Worm (Caenorhabditis elegans) whole organism, young adult: Measurements from ENCODE around the gene col-116.

Experiments used
- B0019.2 ChIP-seq: fragments of 200-800 bp; sonication (Bioruptor generic); conservative IDR thresholded peaks from 2 replicates; pipeline ENCODE4 v1.3.6; 2022; ENCODE audit warnings: missing genetic modification reagents, missing genetic modification characterization, missing compliant biosample characterization
- B0261.1 ChIP-seq: sonication (generic microtip); optimal IDR thresholded peaks from 2 replicates; lab custom pipeline; 2016; ENCODE audit warnings: mild to moderate bottlenecking, missing genetic modification characterization, moderate library complexity, missing compliant biosample characterization
- C17E4.6 ChIP-seq: fragments of 200-800 bp; sonication (Bioruptor generic); IDR thresholded peaks from 2 replicates; pipeline ENCODE4 v1.3.6; 2022; ENCODE audit warnings: missing genetic modification reagents, missing genetic modification characterization, missing compliant biosample characterization
- F23B12.7 ChIP-seq: sonication (generic microtip); optimal IDR thresholded peaks from 2 replicates; lab custom pipeline; 2017; ENCODE audit warnings: missing genetic modification characterization, mild to moderate bottlenecking, missing compliant biosample characterization, antibody characterized with exemption, moderate library complexity; ENCODE audit not compliant: insufficient read depth
- F33H1.4 ChIP-seq: fragments of 200-800 bp; sonication (Bioruptor generic); IDR thresholded peaks from 2 replicates; pipeline ENCODE4 v1.3.6; 2022; ENCODE audit warnings: missing genetic modification reagents, missing genetic modification characterization, missing compliant biosample characterization
- F57A8.1 ChIP-seq: fragments of 200-800 bp; sonication (Bioruptor generic); optimal IDR thresholded peaks from 2 replicates; lab custom pipeline; 2018; ENCODE audit warnings: mild to moderate bottlenecking, missing genetic modification characterization, moderate library complexity, missing compliant biosample characterization
- F57C9.4 ChIP-seq: sonication (generic microtip); optimal IDR thresholded peaks from 2 replicates; lab custom pipeline; 2017; ENCODE audit warnings: mild to moderate bottlenecking, missing genetic modification characterization, missing compliant biosample characterization
- T26A5.8 ChIP-seq: sonication (generic microtip); optimal IDR thresholded peaks from 2 replicates; lab custom pipeline; 2016; ENCODE audit warnings: missing genetic modification characterization, missing compliant biosample characterization
- Y95B8A.8 ChIP-seq: fragments of 200-800 bp; sonication (Bioruptor generic); IDR thresholded peaks from 2 replicates; pipeline ENCODE4 v1.3.6; 2022; ENCODE audit warnings: missing genetic modification reagents, missing genetic modification characterization, missing compliant biosample characterization
- ZK185.1 ChIP-seq: sonication (generic microtip); optimal IDR thresholded peaks from 2 replicates; lab custom pipeline; 2016; ENCODE audit warnings: mild to moderate bottlenecking, missing genetic modification characterization, missing compliant biosample characterization; ENCODE audit not compliant: poor library complexity, severe bottlenecking
- aptf-3 ChIP-seq: fragments of 200-800 bp; sonication (Bioruptor generic); IDR thresholded peaks from 2 replicates; pipeline ENCODE4 v1.3.6; 2022; ENCODE audit warnings: missing genetic modification characterization, missing compliant biosample characterization
- bed-1 ChIP-seq: fragments of 200-800 bp; sonication (Bioruptor generic); IDR thresholded peaks from 2 replicates; pipeline ENCODE4 v1.3.6; 2022; ENCODE audit warnings: missing genetic modification reagents, missing genetic modification characterization, missing compliant biosample characterization
- ceh-27 ChIP-seq: fragments of 200-800 bp; sonication (Bioruptor generic); optimal IDR thresholded peaks from 2 replicates; lab custom pipeline; 2018; ENCODE audit warnings: mild to moderate bottlenecking, missing genetic modification characterization, moderate library complexity, missing compliant biosample characterization
- ceh-58 ChIP-seq: fragments of 200-800 bp; sonication (Bioruptor generic); IDR thresholded peaks from 2 replicates; pipeline ENCODE4 v1.3.6; 2022; ENCODE audit warnings: missing genetic modification characterization, missing compliant biosample characterization
- ceh-79 ChIP-seq: sonication (generic microtip); optimal IDR thresholded peaks from 2 replicates; lab custom pipeline; 2017; ENCODE audit warnings: mild to moderate bottlenecking, missing genetic modification characterization, missing compliant biosample characterization
- dpl-1 ChIP-seq: fragments of 150-350 bp; optimal IDR thresholded peaks from 2 replicates; lab custom pipeline; 2014; ENCODE audit warnings: missing biosample characterization, missing genetic modification reagents, missing genetic modification characterization
- egl-18 ChIP-seq: fragments of 200-800 bp; sonication (Bioruptor generic); IDR thresholded peaks from 2 replicates; pipeline ENCODE4 v1.3.6; 2022; ENCODE audit warnings: missing genetic modification reagents, missing genetic modification characterization, missing compliant biosample characterization
- egrh-3 ChIP-seq: fragments of 200-800 bp; sonication (Bioruptor generic); IDR thresholded peaks from 2 replicates; pipeline ENCODE4 v1.3.6; 2022; ENCODE audit warnings: missing genetic modification reagents, missing genetic modification characterization, missing compliant biosample characterization
- ekl-4 ChIP-seq: fragments of 200-800 bp; sonication (Bioruptor generic); IDR thresholded peaks from 2 replicates; pipeline ENCODE4 v1.3.6; 2022; ENCODE audit warnings: missing genetic modification reagents, missing genetic modification characterization, missing compliant biosample characterization
- fkh-3 ChIP-seq: sonication (generic microtip); optimal IDR thresholded peaks from 2 replicates; lab custom pipeline; 2016; ENCODE audit warnings: mild to moderate bottlenecking, missing genetic modification characterization, missing compliant biosample characterization
- gei-17 ChIP-seq: fragments of 200-800 bp; sonication (Bioruptor generic); optimal IDR thresholded peaks from 2 replicates; lab custom pipeline; 2018; ENCODE audit warnings: mild to moderate bottlenecking, missing genetic modification characterization, missing compliant biosample characterization
- hlh-26 ChIP-seq: fragments of 200-800 bp; sonication (Bioruptor generic); conservative IDR thresholded peaks from 2 replicates; pipeline ENCODE4 v1.3.6; 2022; ENCODE audit warnings: missing genetic modification reagents, missing genetic modification characterization, missing compliant biosample characterization
- hmg-20 ChIP-seq: fragments of 200-800 bp; sonication (Bioruptor generic); IDR thresholded peaks from 2 replicates; pipeline ENCODE4 v1.3.6; 2022; ENCODE audit warnings: missing genetic modification reagents, missing genetic modification characterization, missing compliant biosample characterization
- hrde-1 ChIP-seq: sonication (generic microtip); optimal IDR thresholded peaks from 2 replicates; lab custom pipeline; 2016; ENCODE audit warnings: missing genetic modification characterization, mild to moderate bottlenecking, missing compliant biosample characterization, moderate library complexity, missing genotype, missing genetic modification reagents, borderline replicate concordance
- hsf-1 ChIP-seq: fragments of 200-800 bp; sonication (Bioruptor generic); IDR thresholded peaks from 2 replicates; pipeline ENCODE4 v1.3.6; 2022; ENCODE audit warnings: missing genetic modification reagents, missing genetic modification characterization, missing compliant biosample characterization
- let-607 ChIP-seq, 2 experiments: fragments of 200-800 bp in 1 of 2; sonication (Bioruptor generic) in 1 of 2; sonication (generic microtip) in 1 of 2; optimal IDR thresholded peaks; 2 replicates each; lab custom pipeline; 2016 to 2018; ENCODE audit warnings: mild to moderate bottlenecking in 2 of 2, missing compliant biosample characterization in 2 of 2, missing genetic modification characterization in 2 of 2, moderate library complexity in 2 of 2, missing genotype in 1 of 2
- lin-35 ChIP-seq, 3 experiments: fragments of 150-350 bp in 2 of 3; sonication (generic microtip) in 1 of 3; optimal IDR thresholded peaks; 2 replicates each; lab custom pipeline; 2014 to 2018; ENCODE audit warnings: missing biosample characterization in 3 of 3, missing genetic modification characterization in 3 of 3, missing genetic modification reagents in 3 of 3
- lsl-1 ChIP-seq: fragments of 200-800 bp; sonication (Bioruptor generic); optimal IDR thresholded peaks from 2 replicates; lab custom pipeline; 2018; ENCODE audit warnings: mild to moderate bottlenecking, missing genetic modification characterization, moderate library complexity, missing compliant biosample characterization
- madf-3 ChIP-seq: fragments of 200-800 bp; sonication (Bioruptor generic); IDR thresholded peaks from 2 replicates; pipeline ENCODE4 v1.3.6; 2022; ENCODE audit warnings: missing genetic modification reagents, missing genetic modification characterization, missing compliant biosample characterization
- mcd-1 ChIP-seq: fragments of 200-800 bp; sonication (Bioruptor generic); IDR thresholded peaks from 2 replicates; pipeline ENCODE4 v1.3.6; 2022; ENCODE audit warnings: missing genetic modification reagents, missing genetic modification characterization, missing compliant biosample characterization
- mes-4 ChIP-seq: sonication (generic microtip); optimal IDR thresholded peaks from 2 replicates; lab custom pipeline; 2016; ENCODE audit warnings: missing genotype, missing genetic modification characterization, missing compliant biosample characterization
- nfya-2 ChIP-seq: fragments of 200-800 bp; sonication (Bioruptor generic); IDR thresholded peaks from 2 replicates; pipeline ENCODE4 v1.3.6; 2022; ENCODE audit warnings: missing genetic modification reagents, missing genetic modification characterization, missing compliant biosample characterization
- nfyb-1 ChIP-seq: fragments of 200-800 bp; sonication (Bioruptor generic); IDR thresholded peaks from 2 replicates; pipeline ENCODE4 v1.3.6; 2022; ENCODE audit warnings: missing genetic modification reagents, missing genetic modification characterization, missing compliant biosample characterization
- nhr-179 ChIP-seq: sonication (generic microtip); optimal IDR thresholded peaks from 2 replicates; lab custom pipeline; 2016; ENCODE audit warnings: mild to moderate bottlenecking, missing genetic modification characterization, missing compliant biosample characterization
- nhr-90 ChIP-seq: sonication (generic microtip); optimal IDR thresholded peaks from 2 replicates; lab custom pipeline; 2016; ENCODE audit warnings: missing genotype, mild to moderate bottlenecking, missing genetic modification characterization, missing compliant biosample characterization
- rpc-1 ChIP-seq, 2 experiments: fragments of 150-350 bp in 1 of 2; sonication (generic microtip) in 1 of 2; optimal IDR thresholded peaks; 2 replicates each; lab custom pipeline; 2014 to 2018; ENCODE audit warnings: missing biosample characterization in 1 of 2, missing genetic modification characterization in 1 of 2, missing genetic modification reagents in 1 of 2, missing genotype in 1 of 2
- snpc-1.1 ChIP-seq: sonication (generic microtip); optimal IDR thresholded peaks from 2 replicates; lab custom pipeline; 2017; ENCODE audit warnings: missing genetic modification characterization, mild to moderate bottlenecking, missing compliant biosample characterization, antibody characterized with exemption, moderate library complexity, missing genotype, missing genetic modification reagents; ENCODE audit not compliant: insufficient read depth
- snpc-1.3 ChIP-seq: sonication (generic microtip); optimal IDR thresholded peaks from 2 replicates; lab custom pipeline; 2017; ENCODE audit warnings: missing genetic modification characterization, mild to moderate bottlenecking, missing compliant biosample characterization, antibody characterized with exemption, moderate library complexity, missing genotype, missing genetic modification reagents; ENCODE audit not compliant: insufficient read depth
- snpc-4 ChIP-seq, 5 experiments: fragments of 150-350 bp in 1 of 5; sonication (generic microtip) in 4 of 5; optimal IDR thresholded peaks; 2 replicates each; lab custom pipeline; 2014 to 2018; ENCODE audit warnings: missing genetic modification characterization in 5 of 5, missing biosample characterization in 3 of 5, antibody characterized with exemption in 2 of 5, mild to moderate bottlenecking in 2 of 5, missing compliant biosample characterization in 2 of 5, missing genotype in 2 of 5, moderate library complexity in 2 of 5, missing genetic modification reagents in 1 of 5
- somi-1 ChIP-seq: fragments of 200-800 bp; sonication (Bioruptor generic); optimal IDR thresholded peaks from 2 replicates; lab custom pipeline; 2018; ENCODE audit warnings: mild to moderate bottlenecking, missing genetic modification characterization, missing compliant biosample characterization
- tbx-9 ChIP-seq: sonication (generic microtip); optimal IDR thresholded peaks from 2 replicates; lab custom pipeline; 2016; ENCODE audit warnings: borderline replicate concordance, missing genetic modification characterization, inconsistent platforms, missing compliant biosample characterization
- tlf-1 ChIP-seq: fragments of 200-800 bp; sonication (Bioruptor generic); optimal IDR thresholded peaks from 2 replicates; lab custom pipeline; 2018; ENCODE audit warnings: mild to moderate bottlenecking, missing genetic modification characterization, missing compliant biosample characterization
- unc-62 ChIP-seq: fragments of 150-350 bp; optimal IDR thresholded peaks from 2 replicates; lab custom pipeline; 2014; ENCODE audit warnings: missing biosample characterization, missing genetic modification reagents, missing genetic modification characterization
- xnd-1 ChIP-seq: sonication (generic microtip); optimal IDR thresholded peaks from 2 replicates; lab custom pipeline; 2016; ENCODE audit warnings: missing genotype, missing genetic modification reagents, missing genetic modification characterization, missing compliant biosample characterization
- ztf-28 ChIP-seq: fragments of 200-800 bp; sonication (Bioruptor generic); IDR thresholded peaks from 2 replicates; pipeline ENCODE4 v1.3.6; 2022; ENCODE audit warnings: missing genetic modification reagents, missing genetic modification characterization, missing compliant biosample characterization
- ztf-3 ChIP-seq: fragments of 200-800 bp; sonication (Bioruptor generic); optimal IDR thresholded peaks from 2 replicates; lab custom pipeline; 2018; ENCODE audit warnings: mild to moderate bottlenecking, missing genetic modification characterization, missing compliant biosample characterization

The col-116 gene

DNA sequence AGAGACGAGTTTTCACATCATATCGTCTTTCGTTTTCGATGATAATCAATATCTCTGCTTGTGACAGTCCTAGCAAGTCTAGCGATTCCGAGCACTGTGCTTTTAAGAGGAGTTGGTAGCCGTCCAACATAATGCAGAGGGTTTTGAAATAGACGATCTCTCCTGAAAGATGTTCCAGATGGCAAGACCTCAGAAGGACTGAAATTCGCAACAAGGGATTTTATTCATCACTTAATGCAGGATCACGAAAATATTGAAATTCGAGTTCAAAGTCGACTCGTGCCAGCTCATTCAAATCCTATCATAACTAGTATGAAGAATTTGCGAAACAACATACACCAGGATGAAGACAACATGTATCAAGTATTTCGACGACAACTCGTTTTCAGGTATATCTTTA lies 21.8 kb downstream of the col-116 start, which contains the start of gene D2096.7 (continued):
- TF ChIP-seq ceh-27 (GFP tag; lab: Kevin White, UChicago) (no peak), hsf-1 (GFP tag; lab: Robert Waterston, UW) (peak; percentile 91), egrh-3 (GFP tag; lab: Robert Waterston, UW) (no peak), nhr-90 (tag; lab: Kevin White, UChicago) (peak; percentile 81), T26A5.8 (peak; percentile 93), nfyb-1 (GFP tag; lab: Robert Waterston, UW) (peak; percentile 82), tbx-9 (tag; lab: Kevin White, UChicago) (peak; percentile 91), fkh-3 (peak; percentile 77), let-607 (tag; optimal IDR thresholded peaks at IDR 0.05; lab: Kevin White, UChicago) (peak in 1 of 2 experiments; percentile 47), B0261.1 (tag; lab: Kevin White, UChicago) (peak; percentile 35), snpc-4 (GFP tag; optimal IDR thresholded peaks at IDR 0.05; lab: Kevin White, UChicago) (no peak), snpc-4 (tag; optimal IDR thresholded peaks at IDR 0.05; lab: Kevin White, UChicago) (peak in 2 of 4 experiments; percentile 67 to 72), F33H1.4 (peak; percentile 59), ekl-4 (GFP tag; lab: Robert Waterston, UW) (peak; percentile 92), lsl-1 (GFP tag; lab: Kevin White, UChicago) (peak; percentile 64), unc-62 (GFP tag; lab: Kevin White, UChicago) (no peak), F57A8.1 (GFP tag; lab: Kevin White, UChicago) (peak; percentile 44), bed-1 (GFP tag; lab: Robert Waterston, UW) (peak; percentile 92), ceh-58 (GFP tag; lab: Robert Waterston, UW) (peak; percentile 96; the same call in 1 of the 2 replicates), F23B12.7 (no peak), somi-1 (GFP tag; lab: Kevin White, UChicago) (no peak), dpl-1 (GFP tag; lab: Kevin White, UChicago) (no peak), hmg-20 (GFP tag; lab: Robert Waterston, UW) (0 out of 2 replicates have a peak, but pooled peaks have one; percentile 2), nfya-2 (GFP tag; lab: Robert Waterston, UW) (peak; percentile 93), ZK185.1 (tag; lab: Kevin White, UChicago) (peak; percentile 32), ceh-79 (tag; lab: Kevin White, UChicago) (peak; percentile 86), aptf-3 (GFP tag; lab: Robert Waterston, UW) (peak; percentile 94), ztf-28 (GFP tag; lab: Robert Waterston, UW) (no peak), nhr-179 (no peak), Y95B8A.8 (GFP tag; lab: Robert Waterston, UW) (peak; percentile 64; the same call in 1 of the 2 replicates), gei-17 (GFP tag; lab: Kevin White, UChicago) (peak; percentile 53), F57C9.4 (peak; percentile 72), snpc-1.3 (tag; lab: Kevin White, UChicago) (peak; percentile 89), rpc-1 (optimal IDR thresholded peaks at IDR 0.05; lab: Kevin White, UChicago) (no peak), rpc-1 (tag; optimal IDR thresholded peaks at IDR 0.05; lab: Kevin White, UChicago) (peak; percentile 11), B0019.2 (GFP tag; lab: Robert Waterston, UW) (no peak), mes-4 (tag; lab: Kevin White, UChicago) (peak; percentile 29), hlh-26 (GFP tag; lab: Robert Waterston, UW) (peak; percentile 68; the same call in 1 of the 2 replicates), xnd-1 (tag; lab: Kevin White, UChicago) (peak; percentile 61), hrde-1 (tag; lab: Kevin White, UChicago) (peak; percentile 96), C17E4.6 (peak; percentile 76), mcd-1 (GFP tag; lab: Robert Waterston, UW) (peak; percentile 54; the same call in 1 of the 2 replicates), tlf-1 (GFP tag; lab: Kevin White, UChicago) (peak; percentile 62), madf-3 (GFP tag; lab: Robert Waterston, UW) (peak; percentile 91), ztf-3 (GFP tag; lab: Kevin White, UChicago) (no peak), snpc-1.1 (tag; lab: Kevin White, UChicago) (peak; percentile 48), lin-35 (GFP tag; optimal IDR thresholded peaks at IDR 0.05; lab: Kevin White, UChicago) (peak in 1 of 3 experiments; percentile 67), egl-18 (GFP tag; lab: Robert Waterston, UW) (peak; percentile 51; the same call in 1 of the 2 replicates)
